Fruit fly (Drosophila melanogaster): Measurements from ENCODE around the gene Sac1.
A peak's percentile ranks its signal among the peaks of the same experiment; 100 is the strongest.

Gene Sac1

DNA sequence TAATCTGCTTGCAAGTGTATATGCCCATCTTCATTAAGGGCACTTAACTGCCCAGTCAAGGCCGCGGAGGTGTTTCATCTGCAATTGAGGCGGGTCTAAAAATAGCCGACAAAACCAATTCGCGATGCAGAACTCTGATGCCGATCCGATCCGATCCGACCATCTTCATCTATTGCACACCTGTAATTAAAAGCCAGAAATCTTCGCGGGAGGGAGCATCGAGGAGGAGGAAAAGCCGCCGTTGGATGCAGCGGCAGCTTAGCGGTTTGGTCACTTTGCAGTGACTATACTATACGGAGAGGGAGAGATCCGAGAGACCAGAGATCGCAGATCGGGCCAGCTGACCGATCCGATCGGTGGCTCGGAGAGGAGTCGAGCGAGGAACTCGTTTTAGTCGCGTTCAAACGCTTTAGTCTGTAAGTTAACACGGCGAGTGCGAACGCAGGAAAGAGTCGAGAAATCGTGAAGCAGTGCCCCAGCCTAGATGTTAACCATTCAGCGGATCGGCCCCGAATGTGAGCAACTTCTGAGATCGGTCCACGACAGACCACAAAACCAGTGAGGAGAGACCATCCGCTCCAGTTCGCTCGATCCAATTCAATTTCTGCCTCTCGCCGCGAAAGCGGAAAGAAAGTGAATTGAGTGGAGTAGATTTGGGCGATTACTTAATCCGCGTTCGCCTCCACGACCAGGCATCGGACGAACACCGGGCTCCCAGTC, 8.6 kb downstream of the Sac1 start, which contains the start of gene tfc (continued):
- no peak for TF ChIP-seq CG4820 (GFP tag; optimal IDR thresholded peaks at IDR 0.05)
- no peak for TF ChIP-seq CG4707 (GFP tag; optimal IDR thresholded peaks at IDR 0.05)
- peak; percentile 89 for TF ChIP-seq Blimp-1 (GFP tag; optimal IDR thresholded peaks at IDR 0.05)
- no peak for TF ChIP-seq Fer2 (tag; optimal IDR thresholded peaks at IDR 0.05)
- TF ChIP-seq CG4617 (GFP tag; optimal IDR thresholded peaks at IDR 0.05; ENCODE audit: borderline replicate concordance) = no peak
- no peak for TF ChIP-seq Max (GFP tag; optimal IDR thresholded peaks at IDR 0.05)
- TF ChIP-seq disco-r (GFP tag; optimal IDR thresholded peaks at IDR 0.05) = no peak
- TF ChIP-seq odd (GFP tag; optimal IDR thresholded peaks at IDR 0.05) = peak; percentile 6
- no peak for TF ChIP-seq sug (tag; optimal IDR thresholded peaks at IDR 0.05)
- no peak for TF ChIP-seq nerfin-1 (tag; optimal IDR thresholded peaks at IDR 0.05)
- no peak for TF ChIP-seq btn (GFP tag; optimal IDR thresholded peaks at IDR 0.05)
- TF ChIP-seq CG14050 (GFP tag; IDR thresholded peaks at IDR 0.05) = no peak
- TF ChIP-seq CG18011 (GFP tag; optimal IDR thresholded peaks at IDR 0.05) = no peak
- TF ChIP-seq CG11398 (GFP tag; optimal IDR thresholded peaks at IDR 0.05) = no peak
- TF ChIP-seq CG10543 (GFP tag; optimal IDR thresholded peaks at IDR 0.05) = peak; percentile 4
- TF ChIP-seq CG14014 (GFP tag; IDR thresholded peaks at IDR 0.05) = no peak
- TF ChIP-seq HmgZ (tag; optimal IDR thresholded peaks at IDR 0.05) = no peak
- no peak for TF ChIP-seq Mrtf (GFP tag; IDR thresholded peaks at IDR 0.05)
- no peak for TF ChIP-seq Vsx1 (GFP tag; optimal IDR thresholded peaks at IDR 0.05)
- TF ChIP-seq HmgD (GFP tag; optimal IDR thresholded peaks at IDR 0.05) = no peak
- no peak for TF ChIP-seq B-H2 (GFP tag; optimal IDR thresholded peaks at IDR 0.05)
- TF ChIP-seq chinmo (GFP tag; IDR thresholded peaks at IDR 0.05; ENCODE audit: partially characterized antibody) = peak; percentile 86; the same call in 2 of the 4 replicates
- 0 out of 2 replicates have a peak, but pooled peaks have one; percentile 20 for TF ChIP-seq CG13287 (GFP tag; IDR thresholded peaks at IDR 0.05; ENCODE audit: partially characterized antibody)
- peak; percentile 42 for TF ChIP-seq Med (GFP tag)
- no peak for TF ChIP-seq Ssrp (tag; optimal IDR thresholded peaks at IDR 0.05)
- no peak for TF ChIP-seq mld (GFP tag; IDR thresholded peaks at IDR 0.05; ENCODE audit: partially characterized antibody)
- no peak for TF ChIP-seq CG4328 (GFP tag; optimal IDR thresholded peaks at IDR 0.05)
- TF ChIP-seq gsb-n (tag; optimal IDR thresholded peaks at IDR 0.05) = no peak
- no peak for TF ChIP-seq CkIIα-i1 (GFP tag; IDR thresholded peaks at IDR 0.05)
- TF ChIP-seq slp2 (GFP tag; optimal IDR thresholded peaks at IDR 0.05) = no peak
- no peak for TF ChIP-seq dm (GFP tag; optimal IDR thresholded peaks at IDR 0.05)
- no peak for TF ChIP-seq tup (GFP tag; optimal IDR thresholded peaks at IDR 0.05)
- no peak for TF ChIP-seq bowl (GFP tag; IDR thresholded peaks at IDR 0.05)
- TF ChIP-seq ems (GFP tag; optimal IDR thresholded peaks at IDR 0.05) = no peak
- TF ChIP-seq CG12769 (tag; optimal IDR thresholded peaks at IDR 0.05) = peak; percentile 67
- no peak for TF ChIP-seq Sox100B (GFP tag; optimal IDR thresholded peaks at IDR 0.05)
- TF ChIP-seq gcm2 (GFP tag; optimal IDR thresholded peaks at IDR 0.05) = no peak
- TF ChIP-seq nom (GFP tag; optimal IDR thresholded peaks at IDR 0.05) = peak; percentile 55
- TF ChIP-seq CG34422 (GFP tag; IDR thresholded peaks at IDR 0.05) = no peak
- TF ChIP-seq Rx (GFP tag; IDR thresholded peaks at IDR 0.05) = no peak
- no peak for TF ChIP-seq cato (GFP tag; optimal IDR thresholded peaks at IDR 0.05; ENCODE audit: borderline replicate concordance)
- TF ChIP-seq CHES-1-like (GFP tag; optimal IDR thresholded peaks at IDR 0.05) = no peak
- no peak for TF ChIP-seq bab2 (GFP tag; optimal IDR thresholded peaks at IDR 0.05)
- peak; percentile 64 for TF ChIP-seq Jarid2 (GFP tag; optimal IDR thresholded peaks at IDR 0.05)
- TF ChIP-seq CG5180 (GFP tag; optimal IDR thresholded peaks at IDR 0.05) = peak; percentile 83

Measured in whole organism, embryonic.